Worm (Caenorhabditis elegans) whole organism, L3 larva: ENCODE data around the gene droe-4.

Source experiments
- fkh-10 ChIP-seq: sonication (generic microtip); optimal IDR thresholded peaks from 2 replicates; lab custom pipeline; 2017; ENCODE audit warnings: missing biosample characterization, missing genetic modification reagents, missing genetic modification characterization
- nhr-25 ChIP-seq: sonication (generic microtip); optimal IDR thresholded peaks from 2 replicates; lab custom pipeline; 2017; ENCODE audit warnings: missing biosample characterization, missing genetic modification characterization
- nhr-28 ChIP-seq: fragments of 150-350 bp; optimal IDR thresholded peaks from 2 replicates; lab custom pipeline; 2014; ENCODE audit warnings: missing biosample characterization, missing genetic modification characterization
- pqm-1 ChIP-seq: fragments of 150-350 bp; optimal IDR thresholded peaks from 2 replicates; lab custom pipeline; 2017; ENCODE audit warnings: missing biosample characterization, missing genetic modification characterization, inconsistent platforms
- snpc-4 ChIP-seq: fragments of 150-350 bp; optimal IDR thresholded peaks from 2 replicates; lab custom pipeline; 2014; ENCODE audit warnings: missing biosample characterization, missing genetic modification characterization

DNA sequence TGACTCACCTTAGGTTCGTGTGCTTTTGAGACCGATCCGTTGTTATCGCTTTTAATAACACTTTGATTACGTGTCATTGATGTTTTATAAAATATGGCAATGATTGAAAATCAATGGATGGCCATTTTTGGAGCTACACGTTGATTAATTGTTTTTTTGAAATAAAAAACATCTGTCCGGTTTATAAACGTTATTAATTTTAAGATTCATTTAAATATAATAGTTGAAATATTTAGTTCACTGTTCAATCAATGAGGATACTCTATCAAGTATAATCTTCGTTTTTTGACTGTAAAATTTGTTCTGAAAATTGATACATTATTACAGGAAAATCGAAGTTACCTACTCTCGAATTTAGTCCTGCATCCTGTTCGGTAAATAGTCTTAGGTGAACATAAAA is 34.2 kb upstream of the droe-4 start, which contains the start of gene R10D12.10:
- TF ChIP-seq nhr-25 (tag; lab: Kevin White, UChicago) (no peak), fkh-10 (GFP tag; lab: Kevin White, UChicago) (no peak), pqm-1 (tag; lab: Kevin White, UChicago) (no peak), nhr-28 (no peak), snpc-4 (tag; lab: Kevin White, UChicago) (no peak)
